Fruit fly (Drosophila melanogaster): Measurements from ENCODE around the gene CG4229.
"Not testable (repeated sequence)": the region's sequence is repeated elsewhere in the genome, so short reads cannot be mapped to it uniquely, and the experiment has no call there.

- TF ChIP-seq CG3032 (tag; optimal IDR thresholded peaks at IDR 0.05); dsx (GFP tag; optimal IDR thresholded peaks at IDR 0.05; ENCODE audit: poor library complexity, severe bottlenecking); CG11294 (GFP tag; IDR thresholded peaks at IDR 0.05); Sox15 (GFP tag; optimal IDR thresholded peaks at IDR 0.05); CG3919 (GFP tag; optimal IDR thresholded peaks at IDR 0.05); salr (GFP tag; optimal IDR thresholded peaks at IDR 0.05); CG7368 (GFP tag; optimal IDR thresholded peaks at IDR 0.05); fkh (GFP tag; optimal IDR thresholded peaks at IDR 0.05): not testable (repeated sequence)
Observed at dm6 chr3L:16573234-16573633, 16.6 kb downstream of the CG4229 start, which contains the start of gene Mipp1.
